Worm (Caenorhabditis elegans): Measurements from ENCODE around the gene myo-2.

DNA sequence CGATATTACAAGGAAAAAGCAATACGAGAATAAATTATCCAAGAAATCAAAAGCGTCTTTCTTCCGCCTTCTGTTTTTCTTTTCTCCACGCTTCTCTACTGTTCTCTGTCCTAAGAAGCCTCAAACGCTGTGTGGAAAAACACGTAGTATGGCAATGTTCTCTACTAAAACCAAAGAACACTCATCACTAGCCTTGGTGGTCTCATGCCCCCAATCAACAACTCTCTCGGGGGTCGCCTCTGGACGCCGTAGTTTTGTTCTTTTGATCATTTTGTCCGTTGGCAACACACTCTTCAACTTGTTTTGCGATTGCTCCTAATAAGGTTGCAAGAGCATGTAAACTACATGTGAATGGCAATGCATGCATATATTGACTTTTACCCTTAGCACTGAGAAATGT lies 49.4 kb downstream of the myo-2 start:
- TF ChIP-seq ztf-25 (GFP tag; IDR thresholded peaks at IDR 0.05), result no peak
- TF ChIP-seq zim-3 (tag; optimal IDR thresholded peaks at IDR 0.05), result no peak
- TF ChIP-seq F33H1.4 (GFP tag; IDR thresholded peaks at IDR 0.05), result no peak
- TF ChIP-seq madf-10 (tag; optimal IDR thresholded peaks at IDR 0.05), result no peak
- no peak for TF ChIP-seq snpc-4 (GFP tag; optimal IDR thresholded peaks at IDR 0.05)
- TF ChIP-seq snpc-4 (tag; optimal IDR thresholded peaks at IDR 0.05), result no peak
- no peak for TF ChIP-seq ztf-22 (GFP tag; optimal IDR thresholded peaks at IDR 0.05)
- no peak for TF ChIP-seq nfya-1 (tag; optimal IDR thresholded peaks at IDR 0.05; ENCODE audit: borderline replicate concordance, insufficient read depth)
- no peak for TF ChIP-seq unc-62 (GFP tag; optimal IDR thresholded peaks at IDR 0.05)
- no peak for TF ChIP-seq F49E8.2 (tag; optimal IDR thresholded peaks at IDR 0.05; ENCODE audit: insufficient read depth)
- TF ChIP-seq chd-7 (tag; optimal IDR thresholded peaks at IDR 0.05), result no peak

Measured in whole organism, young adult.